Fruit fly (Drosophila melanogaster): ENCODE data around the gene CG43098.

CG43098 gene

DNA sequence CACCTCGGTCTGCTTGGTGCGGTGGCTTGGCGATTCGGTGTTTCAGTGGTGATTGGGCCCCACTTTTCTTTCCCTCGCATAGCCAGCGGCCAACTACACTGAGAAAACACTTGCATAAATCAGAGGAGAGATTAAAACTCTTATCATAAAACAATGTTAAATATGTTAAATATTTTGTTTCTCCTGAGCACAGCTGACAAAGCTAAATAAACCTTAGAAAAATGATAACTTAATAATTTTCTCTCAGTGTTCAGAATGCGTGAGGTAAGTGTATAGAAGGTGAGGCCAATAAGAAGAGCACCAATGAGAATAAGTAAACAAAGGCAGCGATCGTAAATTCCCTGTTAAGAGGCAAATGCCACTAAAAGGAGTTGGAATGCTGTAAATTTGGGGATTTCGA is 41.6 kb upstream of the CG43098 start (continued):
- TF ChIP-seq dan (GFP tag; IDR thresholded peaks at IDR 0.05), result peak; percentile 79
- peak; percentile 67 for TF ChIP-seq CG10366 (GFP tag; IDR thresholded peaks at IDR 0.05)
- peak; percentile 72 for TF ChIP-seq CG8290 (GFP tag; optimal IDR thresholded peaks at IDR 0.05)
- peak; percentile 21 to 50 for TF ChIP-seq CG8290 (tag; optimal IDR thresholded peaks at IDR 0.05)
- TF ChIP-seq bbx (GFP tag; IDR thresholded peaks at IDR 0.05; ENCODE audit: partially characterized antibody), result no peak
- TF ChIP-seq scrt (GFP tag; optimal IDR thresholded peaks at IDR 0.05), result peak; percentile 25
- peak; percentile 89 for TF ChIP-seq CG16815 (GFP tag; optimal IDR thresholded peaks at IDR 0.05)
- peak; percentile 67 for TF ChIP-seq CG14441 (GFP tag; IDR thresholded peaks at IDR 0.05)
- TF ChIP-seq CG8388 (GFP tag; optimal IDR thresholded peaks at IDR 0.05), result peak; percentile 86
- no peak for TF ChIP-seq CG34376 (GFP tag; optimal IDR thresholded peaks at IDR 0.05)
- peak; percentile 82 for TF ChIP-seq CG13775 (GFP tag; optimal IDR thresholded peaks at IDR 0.05)
- peak; percentile 66 for TF ChIP-seq CG15269 (tag; optimal IDR thresholded peaks at IDR 0.05)
- TF ChIP-seq NfI (GFP tag; optimal IDR thresholded peaks at IDR 0.05), result peak; percentile 56
- TF ChIP-seq CG7372 (GFP tag; IDR thresholded peaks at IDR 0.05), result 0 out of 2 replicates have a peak, but pooled peaks have one; percentile 13
- TF ChIP-seq CG6791 (GFP tag; IDR thresholded peaks at IDR 0.05; ENCODE audit: partially characterized antibody), result no peak
- peak; percentile 57 for TF ChIP-seq HLH54F (GFP tag; optimal IDR thresholded peaks at IDR 0.05)
- no peak for TF ChIP-seq Scr (GFP tag; IDR thresholded peaks at IDR 0.05; ENCODE audit: partially characterized antibody)
- TF ChIP-seq Hsf (GFP tag; optimal IDR thresholded peaks at IDR 0.05), result peak; percentile 86
- TF ChIP-seq CG11504 (tag; optimal IDR thresholded peaks at IDR 0.05), result peak; percentile 72
- TF ChIP-seq CG13894 (tag; optimal IDR thresholded peaks at IDR 0.05), result no peak
- TF ChIP-seq MESR4 (GFP tag; optimal IDR thresholded peaks at IDR 0.05), result peak; percentile 11
- TF ChIP-seq CG12299 (tag; optimal IDR thresholded peaks at IDR 0.05), result peak; percentile 35
- TF ChIP-seq Bdp1 (GFP tag; optimal IDR thresholded peaks at IDR 0.05), result peak; percentile 53
- peak; percentile 78 for TF ChIP-seq tgo (GFP tag; IDR thresholded peaks at IDR 0.05)
- TF ChIP-seq disco-r (GFP tag; optimal IDR thresholded peaks at IDR 0.05), result peak; percentile 27
- no peak for TF ChIP-seq insv (GFP tag; optimal IDR thresholded peaks at IDR 0.05)
- TF ChIP-seq ftz-f1 (GFP tag; optimal IDR thresholded peaks at IDR 0.05), result no peak
- TF ChIP-seq CG8281 (tag; optimal IDR thresholded peaks at IDR 0.05), result peak; percentile 41
- TF ChIP-seq kni (GFP tag; optimal IDR thresholded peaks at IDR 0.05), result peak; percentile 54
- peak; percentile 90 for TF ChIP-seq gem (tag; optimal IDR thresholded peaks at IDR 0.05)
- no peak for TF ChIP-seq B-H2 (GFP tag; optimal IDR thresholded peaks at IDR 0.05)
- no peak for TF ChIP-seq Poxn (GFP tag; IDR thresholded peaks at IDR 0.05)
- peak; percentile 49; the same call in 1 of the 2 replicates for TF ChIP-seq CG32532 (GFP tag; IDR thresholded peaks at IDR 0.05)
- peak; percentile 86 for TF ChIP-seq CG8765 (GFP tag; IDR thresholded peaks at IDR 0.05)
- TF ChIP-seq Aef1 (GFP tag; IDR thresholded peaks at IDR 0.05), result peak; percentile 29; the same call in 1 of the 3 replicates
- peak; percentile 72 for TF ChIP-seq Mad (GFP tag; optimal IDR thresholded peaks at IDR 0.05)
- TF ChIP-seq CG2712 (tag; optimal IDR thresholded peaks at IDR 0.05), result peak; percentile 94
- TF ChIP-seq sna (GFP tag; IDR thresholded peaks at IDR 0.05; ENCODE audit: partially characterized antibody), result no peak
- TF ChIP-seq CG9876 (GFP tag; optimal IDR thresholded peaks at IDR 0.05), result peak; percentile 20
- TF ChIP-seq Adf1 (GFP tag; IDR thresholded peaks at IDR 0.05), result no peak
- no peak for TF ChIP-seq ash1 (GFP tag; optimal IDR thresholded peaks at IDR 0.05)
- no peak for TF ChIP-seq CG6654 (GFP tag; optimal IDR thresholded peaks at IDR 0.05)
- TF ChIP-seq tx (GFP tag; optimal IDR thresholded peaks at IDR 0.05), result peak; percentile 46
- peak in 1 of 3 experiments; percentile 72 for TF ChIP-seq Stat92E (GFP tag; optimal IDR thresholded peaks at IDR 0.05)
- TF ChIP-seq repo (GFP tag; optimal IDR thresholded peaks at IDR 0.05), result peak; percentile 4
- TF ChIP-seq Atf-2 (GFP tag; optimal IDR thresholded peaks at IDR 0.05), result peak; percentile 80
- TF ChIP-seq cas (GFP tag; IDR thresholded peaks at IDR 0.05), result no peak
- peak; percentile 68; the same call in 1 of the 3 replicates for TF ChIP-seq CG11093 (GFP tag; IDR thresholded peaks at IDR 0.05)
- TF ChIP-seq CG3995 (GFP tag; optimal IDR thresholded peaks at IDR 0.05), result no peak
- TF ChIP-seq CG11560 (tag; IDR thresholded peaks at IDR 0.05), result peak; percentile 63; the same call in 1 of the 3 replicates
- TF ChIP-seq Hr39 (optimal IDR thresholded peaks at IDR 0.05), result no peak

All from whole organism, embryonic.